Worm (Caenorhabditis elegans) whole organism, late embryonic: Measurements from ENCODE around the gene T10H9.8.

Experiments
- C38D4.7 ChIP-seq: fragments of 200-800 bp; sonication (Bioruptor generic); optimal IDR thresholded peaks from 2 replicates; lab custom pipeline; 2018; ENCODE audit warnings: mild to moderate bottlenecking, missing genetic modification characterization, moderate library complexity, missing compliant biosample characterization
- F13H6.1 ChIP-seq: sonication (generic microtip); optimal IDR thresholded peaks from 2 replicates; lab custom pipeline; 2016; ENCODE audit warnings: missing genetic modification characterization, missing compliant biosample characterization
- K09A11.1 ChIP-seq: sonication (generic microtip); optimal IDR thresholded peaks from 2 replicates; lab custom pipeline; 2017; ENCODE audit warnings: antibody characterized with exemption, mild to moderate bottlenecking, missing genetic modification characterization, missing compliant biosample characterization; ENCODE audit not compliant: insufficient read depth
- T23F11.4 ChIP-seq: fragments of 200-800 bp; sonication (Bioruptor generic); optimal IDR thresholded peaks from 2 replicates; lab custom pipeline; 2018; ENCODE audit warnings: mild to moderate bottlenecking, missing genetic modification characterization, missing compliant biosample characterization
- ahr-1 ChIP-seq: sonication (generic microtip); optimal IDR thresholded peaks from 2 replicates; lab custom pipeline; 2016; ENCODE audit warnings: missing genetic modification characterization, missing compliant biosample characterization
- ceh-14 ChIP-seq: sonication (generic microtip); optimal IDR thresholded peaks from 2 replicates; lab custom pipeline; 2016; ENCODE audit warnings: missing genotype, missing genetic modification characterization, missing compliant biosample characterization
- ceh-18 ChIP-seq: sonication (generic microtip); optimal IDR thresholded peaks from 2 replicates; lab custom pipeline; 2016; ENCODE audit warnings: missing genetic modification characterization, missing compliant biosample characterization
- ceh-2 ChIP-seq: sonication (generic microtip); optimal IDR thresholded peaks from 2 replicates; lab custom pipeline; 2016; ENCODE audit warnings: missing genotype, missing genetic modification characterization, missing compliant biosample characterization
- ceh-22 ChIP-seq: sonication (generic microtip); optimal IDR thresholded peaks from 2 replicates; lab custom pipeline; 2017; ENCODE audit warnings: missing biosample characterization, missing genetic modification characterization
- ceh-24 ChIP-seq: sonication (generic microtip); optimal IDR thresholded peaks from 2 replicates; lab custom pipeline; 2016; ENCODE audit warnings: mild to moderate bottlenecking, missing genetic modification characterization, missing compliant biosample characterization
- ceh-30 ChIP-seq: fragments of 150-350 bp; optimal IDR thresholded peaks from 2 replicates; lab custom pipeline; 2014; ENCODE audit warnings: missing biosample characterization, missing genetic modification characterization
- ceh-31 ChIP-seq: sonication (generic microtip); optimal IDR thresholded peaks from 2 replicates; lab custom pipeline; 2016; ENCODE audit warnings: missing genetic modification characterization, missing compliant biosample characterization
- ceh-34 ChIP-seq: sonication (generic microtip); optimal IDR thresholded peaks from 2 replicates; lab custom pipeline; 2016; ENCODE audit warnings: mild to moderate bottlenecking, missing genetic modification characterization, missing compliant biosample characterization
- ceh-45 ChIP-seq: fragments of 200-800 bp; sonication (Bioruptor generic); IDR thresholded peaks from 2 replicates; pipeline ENCODE4 v1.3.6; 2022; ENCODE audit warnings: missing genetic modification reagents, missing genetic modification characterization, missing compliant biosample characterization
- ceh-48 ChIP-seq: sonication (generic microtip); optimal IDR thresholded peaks from 2 replicates; lab custom pipeline; 2016; ENCODE audit warnings: missing genetic modification characterization, inconsistent platforms, missing compliant biosample characterization
- ceh-6 ChIP-seq: fragments of 200-800 bp; sonication (Bioruptor generic); optimal IDR thresholded peaks from 2 replicates; lab custom pipeline; 2018; ENCODE audit warnings: mild to moderate bottlenecking, missing genetic modification characterization, missing compliant biosample characterization
- ceh-9 ChIP-seq: sonication (generic microtip); optimal IDR thresholded peaks from 2 replicates; lab custom pipeline; 2016; ENCODE audit warnings: mild to moderate bottlenecking, missing genetic modification characterization, inconsistent platforms, missing compliant biosample characterization
- dmd-4 ChIP-seq: sonication (generic microtip); optimal IDR thresholded peaks from 2 replicates; lab custom pipeline; 2016; ENCODE audit warnings: borderline replicate concordance, missing genetic modification characterization, missing compliant biosample characterization
- dve-1 ChIP-seq: sonication (generic microtip); optimal IDR thresholded peaks from 2 replicates; lab custom pipeline; 2017; ENCODE audit warnings: antibody characterized with exemption, mild to moderate bottlenecking, missing genetic modification characterization, missing compliant biosample characterization
- elt-2 ChIP-seq: sonication (generic microtip); optimal IDR thresholded peaks from 2 replicates; lab custom pipeline; 2016; ENCODE audit warnings: missing genetic modification reagents, missing genetic modification characterization, missing compliant biosample characterization
- elt-4 ChIP-seq: sonication (generic microtip); optimal IDR thresholded peaks from 2 replicates; lab custom pipeline; 2016; ENCODE audit warnings: missing genetic modification characterization, missing compliant biosample characterization
- eyg-1 ChIP-seq: sonication (generic microtip); optimal IDR thresholded peaks from 2 replicates; lab custom pipeline; 2016; ENCODE audit warnings: missing genotype, missing genetic modification characterization, missing compliant biosample characterization
- fax-1 ChIP-seq: sonication (generic microtip); optimal IDR thresholded peaks from 2 replicates; lab custom pipeline; 2016; ENCODE audit warnings: missing genotype, missing genetic modification characterization, missing compliant biosample characterization
- fkh-10 ChIP-seq: fragments of 150-350 bp; optimal IDR thresholded peaks from 2 replicates; lab custom pipeline; 2014; ENCODE audit warnings: missing biosample characterization, missing genetic modification reagents, missing genetic modification characterization
- fkh-6 ChIP-seq: sonication (generic microtip); optimal IDR thresholded peaks from 2 replicates; lab custom pipeline; 2016; ENCODE audit warnings: missing genetic modification characterization, missing compliant biosample characterization
- gmeb-2 ChIP-seq: sonication (generic microtip); optimal IDR thresholded peaks from 2 replicates; lab custom pipeline; 2016; ENCODE audit warnings: missing genetic modification characterization, inconsistent platforms, missing compliant biosample characterization
- hlh-13 ChIP-seq: fragments of 200-800 bp; sonication (Bioruptor generic); optimal IDR thresholded peaks from 2 replicates; lab custom pipeline; 2018; ENCODE audit warnings: mild to moderate bottlenecking, missing genetic modification characterization, missing compliant biosample characterization
- hlh-15 ChIP-seq: sonication (generic microtip); optimal IDR thresholded peaks from 2 replicates; lab custom pipeline; 2016; ENCODE audit warnings: missing genetic modification characterization, missing compliant biosample characterization
- hlh-30 ChIP-seq: sonication (generic microtip); optimal IDR thresholded peaks from 2 replicates; lab custom pipeline; 2017; ENCODE audit warnings: antibody characterized with exemption, missing genetic modification characterization, missing compliant biosample characterization; ENCODE audit not compliant: insufficient read depth
- hlh-8 ChIP-seq: sonication (generic microtip); optimal IDR thresholded peaks from 2 replicates; lab custom pipeline; 2016; ENCODE audit warnings: missing genotype, missing genetic modification characterization, missing compliant biosample characterization
- lim-6 ChIP-seq: sonication (generic microtip); optimal IDR thresholded peaks from 2 replicates; lab custom pipeline; 2016; ENCODE audit warnings: missing genetic modification characterization, missing compliant biosample characterization
- madf-2 ChIP-seq: sonication (generic microtip); optimal IDR thresholded peaks from 2 replicates; lab custom pipeline; 2017; ENCODE audit warnings: missing genetic modification characterization, missing compliant biosample characterization
- mec-3 ChIP-seq: sonication (generic microtip); optimal IDR thresholded peaks from 2 replicates; lab custom pipeline; 2016; ENCODE audit warnings: borderline replicate concordance, missing genetic modification characterization, missing compliant biosample characterization
- nfya-1 ChIP-seq: sonication (generic microtip); optimal IDR thresholded peaks from 2 replicates; lab custom pipeline; 2017; ENCODE audit warnings: missing genetic modification characterization, mild to moderate bottlenecking, missing compliant biosample characterization, antibody characterized with exemption, moderate library complexity
- nhr-11 ChIP-seq: fragments of 150-350 bp; optimal IDR thresholded peaks from 2 replicates; lab custom pipeline; 2014; ENCODE audit warnings: missing biosample characterization, missing genetic modification characterization
- nhr-232 ChIP-seq: sonication (generic microtip); optimal IDR thresholded peaks from 2 replicates; lab custom pipeline; 2016; ENCODE audit warnings: missing genetic modification characterization, missing compliant biosample characterization
- pag-3 ChIP-seq: sonication (generic microtip); optimal IDR thresholded peaks from 2 replicates; lab custom pipeline; 2016; ENCODE audit warnings: missing compliant biosample characterization, missing genetic modification characterization, borderline replicate concordance
- pat-9 ChIP-seq: fragments of 200-800 bp; sonication (Bioruptor generic); optimal IDR thresholded peaks from 2 replicates; lab custom pipeline; 2018; ENCODE audit warnings: mild to moderate bottlenecking, missing genetic modification characterization, moderate library complexity, missing compliant biosample characterization
- pax-1 ChIP-seq: fragments of 150-350 bp; optimal IDR thresholded peaks from 2 replicates; lab custom pipeline; 2014; ENCODE audit warnings: missing biosample characterization, missing genetic modification characterization
- pha-2 ChIP-seq: sonication (generic microtip); optimal IDR thresholded peaks from 2 replicates; lab custom pipeline; 2017; ENCODE audit warnings: mild to moderate bottlenecking, missing genetic modification characterization, missing compliant biosample characterization
- pha-4 ChIP-seq: fragments of 150-350 bp; optimal IDR thresholded peaks from 2 replicates; lab custom pipeline; 2018; ENCODE audit warnings: missing biosample characterization, missing genetic modification reagents, missing genetic modification characterization
- pqm-1 ChIP-seq: sonication (generic microtip); optimal IDR thresholded peaks from 2 replicates; lab custom pipeline; 2016; ENCODE audit warnings: missing genetic modification characterization, missing compliant biosample characterization
- ref-2 ChIP-seq: sonication (generic microtip); optimal IDR thresholded peaks from 2 replicates; lab custom pipeline; 2016; ENCODE audit warnings: missing genetic modification characterization, missing compliant biosample characterization
- rnt-1 ChIP-seq: sonication (generic microtip); optimal IDR thresholded peaks from 2 replicates; lab custom pipeline; 2016; ENCODE audit warnings: missing genetic modification characterization, missing compliant biosample characterization
- sdc-2 ChIP-seq: sonication (generic microtip); optimal IDR thresholded peaks from 2 replicates; lab custom pipeline; 2016; ENCODE audit warnings: missing genotype, missing genetic modification characterization, missing compliant biosample characterization
- sox-2 ChIP-seq: fragments of 200-800 bp; sonication (Bioruptor generic); IDR thresholded peaks from 2 replicates; pipeline ENCODE4 v1.3.6; 2022; ENCODE audit warnings: missing genetic modification reagents, missing genetic modification characterization, missing compliant biosample characterization
- sox-4 ChIP-seq: sonication (generic microtip); optimal IDR thresholded peaks from 2 replicates; lab custom pipeline; 2017; ENCODE audit warnings: mild to moderate bottlenecking, missing genetic modification characterization, inconsistent platforms, missing compliant biosample characterization
- tbx-2 ChIP-seq: sonication (generic microtip); optimal IDR thresholded peaks from 2 replicates; lab custom pipeline; 2016; ENCODE audit warnings: missing genetic modification characterization, missing compliant biosample characterization
- tbx-7 ChIP-seq: sonication (generic microtip); optimal IDR thresholded peaks from 2 replicates; lab custom pipeline; 2016; ENCODE audit warnings: missing genotype, missing genetic modification characterization, missing compliant biosample characterization
- unc-3 ChIP-seq, 2 experiments: fragments of 200-800 bp in 1 of 2; sonication (Bioruptor generic) in 1 of 2; sonication (generic microtip) in 1 of 2; conservative IDR thresholded peaks in 1 of 2; optimal IDR thresholded peaks in 1 of 2; 2 replicates each; pipeline versions ENCODE4 v1.3.6 to Lab custom; 2016 to 2022; ENCODE audit warnings: missing compliant biosample characterization in 2 of 2, missing genetic modification characterization in 2 of 2, missing genetic modification reagents in 1 of 2
- unc-42 ChIP-seq: sonication (generic microtip); optimal IDR thresholded peaks from 2 replicates; lab custom pipeline; 2016; ENCODE audit warnings: missing genotype, missing genetic modification characterization, missing compliant biosample characterization
- unc-55 ChIP-seq: sonication (generic microtip); optimal IDR thresholded peaks from 2 replicates; lab custom pipeline; 2017; ENCODE audit warnings: missing biosample characterization, missing genetic modification reagents, missing genetic modification characterization
- unc-86 ChIP-seq: sonication (generic microtip); optimal IDR thresholded peaks from 2 replicates; lab custom pipeline; 2016; ENCODE audit warnings: missing genetic modification characterization, missing compliant biosample characterization
- zip-5 ChIP-seq: sonication (generic microtip); optimal IDR thresholded peaks from 2 replicates; lab custom pipeline; 2016; ENCODE audit warnings: missing genetic modification characterization, missing compliant biosample characterization

T10H9.8 gene

ce11 chrV:6658765-6659164 lies 6.6 kb downstream of the T10H9.8 start:
- peak; percentile 44 for TF ChIP-seq unc-42 (tag; lab: Kevin White, UChicago)
- TF ChIP-seq pha-4 (tag; lab: Kevin White, UChicago): no peak
- TF ChIP-seq sox-4 (tag; lab: Kevin White, UChicago): no peak
- no peak for TF ChIP-seq F13H6.1
- TF ChIP-seq ref-2 (tag; lab: Kevin White, UChicago): no peak
- TF ChIP-seq ceh-30 (tag; lab: Kevin White, UChicago): no peak
- TF ChIP-seq pha-2 (tag; lab: Kevin White, UChicago): no peak
- no peak for TF ChIP-seq fkh-6 (tag; lab: Kevin White, UChicago)
- no peak for TF ChIP-seq nhr-11 (tag; lab: Kevin White, UChicago)
- TF ChIP-seq nhr-232 (tag; lab: Kevin White, UChicago): no peak
- TF ChIP-seq C38D4.7 (GFP tag; lab: Kevin White, UChicago): no peak
- TF ChIP-seq fkh-10: no peak
- no peak for TF ChIP-seq mec-3 (tag; lab: Kevin White, UChicago)
- TF ChIP-seq pax-1 (tag; lab: Kevin White, UChicago): no peak
- TF ChIP-seq elt-4: no peak
- TF ChIP-seq hlh-30 (tag; lab: Kevin White, UChicago): no peak
- peak; percentile 9 for TF ChIP-seq tbx-2 (tag; lab: Kevin White, UChicago)
- TF ChIP-seq pat-9 (tag; lab: Kevin White, UChicago): no peak
- TF ChIP-seq fax-1 (tag; lab: Kevin White, UChicago): no peak
- no peak for TF ChIP-seq sox-2 (GFP tag; lab: Robert Waterston, UW)
- no peak for TF ChIP-seq T23F11.4
- peak; percentile 32 for TF ChIP-seq ceh-18
- no peak for TF ChIP-seq dve-1 (tag; lab: Kevin White, UChicago)
- peak; percentile 42 for TF ChIP-seq ceh-34 (tag; lab: Kevin White, UChicago)
- no peak for TF ChIP-seq elt-2 (tag; lab: Kevin White, UChicago)
- TF ChIP-seq hlh-13 (GFP tag; lab: Kevin White, UChicago): no peak
- TF ChIP-seq ceh-9 (tag; lab: Kevin White, UChicago): no peak
- peak; percentile 78 for TF ChIP-seq ceh-14 (tag; lab: Kevin White, UChicago)
- TF ChIP-seq ahr-1 (tag; lab: Kevin White, UChicago): no peak
- no peak for TF ChIP-seq hlh-15
- no peak for TF ChIP-seq tbx-7 (tag; lab: Kevin White, UChicago)
- peak; percentile 22 for TF ChIP-seq sdc-2
- TF ChIP-seq nfya-1 (tag; lab: Kevin White, UChicago): peak; percentile 14
- no peak for TF ChIP-seq gmeb-2
- no peak for TF ChIP-seq pqm-1 (tag; lab: Kevin White, UChicago)
- no peak for TF ChIP-seq K09A11.1
- TF ChIP-seq lim-6 (tag; lab: Kevin White, UChicago): no peak
- TF ChIP-seq unc-86 (tag; lab: Kevin White, UChicago): no peak
- no peak for TF ChIP-seq pag-3
- TF ChIP-seq ceh-6 (GFP tag; lab: Kevin White, UChicago): no peak
- TF ChIP-seq ceh-24: no peak
- TF ChIP-seq unc-3 (GFP tag; conservative IDR thresholded peaks at IDR 0.05; lab: Robert Waterston, UW): no peak
- TF ChIP-seq unc-3 (tag; optimal IDR thresholded peaks at IDR 0.05; lab: Kevin White, UChicago): no peak
- TF ChIP-seq zip-5 (tag; lab: Kevin White, UChicago): no peak
- no peak for TF ChIP-seq rnt-1 (tag; lab: Kevin White, UChicago)
- no peak for TF ChIP-seq madf-2 (tag; lab: Kevin White, UChicago)
- TF ChIP-seq ceh-2 (tag; lab: Kevin White, UChicago): no peak
- TF ChIP-seq unc-55 (GFP tag; lab: Kevin White, UChicago): no peak
- TF ChIP-seq ceh-31 (tag; lab: Kevin White, UChicago): peak; percentile 62
- peak; percentile 82 for TF ChIP-seq ceh-48 (tag; lab: Kevin White, UChicago)
- no peak for TF ChIP-seq hlh-8
- TF ChIP-seq ceh-22 (tag; lab: Kevin White, UChicago): no peak
- TF ChIP-seq dmd-4: no peak
- no peak for TF ChIP-seq ceh-45
- no peak for TF ChIP-seq eyg-1
